Fruit fly (Drosophila melanogaster) whole organism, wandering third instar larva: ENCODE results near the gene AIF.

ENCODE experiments used
- Hnf4 ChIP-seq: fragments of 200-800 bp; sonication (Bioruptor generic); optimal IDR thresholded peaks from 2 replicates; lab custom pipeline; 2016; ENCODE audit warnings: missing biosample characterization, mild to moderate bottlenecking, missing genetic modification characterization
- br ChIP-seq: fragments of 200-800 bp; sonication (Bioruptor generic); optimal IDR thresholded peaks from 2 replicates; lab custom pipeline; 2016; ENCODE audit warnings: missing biosample characterization, missing genetic modification characterization
- dsf ChIP-seq: sonication (Bioruptor generic); optimal IDR thresholded peaks from 2 replicates; lab custom pipeline; 2016; ENCODE audit warnings: missing biosample characterization, missing genetic modification characterization, borderline replicate concordance
- fru ChIP-seq: fragments of 200-800 bp; sonication (Bioruptor generic); optimal IDR thresholded peaks from 3 replicates; lab custom pipeline; 2016; ENCODE audit warnings: missing biosample characterization, mild to moderate bottlenecking, missing genetic modification characterization
- h ChIP-seq: fragments of 200-800 bp; sonication (Bioruptor generic); optimal IDR thresholded peaks from 3 replicates; lab custom pipeline; 2016; ENCODE audit warnings: missing biosample characterization, mild to moderate bottlenecking, missing genetic modification characterization
- pan ChIP-seq: fragments of >200 bp; optimal IDR thresholded peaks from 2 replicates; lab custom pipeline; 2017
- psq ChIP-seq: fragments of 200-800 bp; sonication (Bioruptor generic); optimal IDR thresholded peaks from 3 replicates; lab custom pipeline; 2017; ENCODE audit warnings: missing biosample characterization, mild to moderate bottlenecking, missing genetic modification characterization, moderate library complexity
- sage ChIP-seq: fragments of 200-800 bp; sonication (Bioruptor generic); optimal IDR thresholded peaks from 2 replicates; lab custom pipeline; 2016; ENCODE audit warnings: missing biosample characterization, mild to moderate bottlenecking, missing genetic modification characterization

DNA sequence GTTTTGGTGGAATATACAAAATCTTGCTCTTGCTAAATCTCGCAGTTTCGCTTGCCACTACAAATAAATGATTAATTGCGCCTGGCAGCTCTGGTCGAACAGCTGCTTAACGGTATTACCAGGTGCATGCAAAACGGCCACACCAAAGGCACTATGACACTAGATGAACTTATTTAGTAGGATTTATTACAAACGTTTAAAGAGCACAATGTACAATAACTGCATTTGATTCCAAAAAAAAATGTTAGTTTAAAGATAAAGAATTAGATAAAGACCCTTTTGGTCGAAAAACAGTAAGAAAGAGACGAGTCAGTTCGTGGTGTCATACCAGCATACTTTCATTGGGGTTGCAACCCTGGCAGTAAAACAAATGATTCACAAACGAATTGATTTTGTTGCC lies 4.3 kb upstream of the AIF start, which contains the start of the genes CG11723 and Tbcd:
- TF ChIP-seq br (GFP tag; lab: Kevin White, UChicago) (no peak), sage (GFP tag; lab: Kevin White, UChicago) (no peak), pan (lab: Kevin White, UChicago) (no peak), Hnf4 (no peak), h (no peak), dsf (GFP tag; lab: Kevin White, UChicago) (peak; percentile 66), fru (GFP tag; lab: Kevin White, UChicago) (no peak), psq (GFP tag; lab: Kevin White, UChicago) (peak; percentile 75)
